Fruit fly (Drosophila melanogaster) whole organism, embryonic: ENCODE data around the gene Ufsp2.

Experiments
- CG10366 ChIP-seq: fragments of 200-800 bp; sonication (Bioruptor generic); IDR thresholded peaks from 2 replicates; pipeline ENCODE4 v1.3.6; 2022; ENCODE audit warnings: missing biosample characterization, missing genetic modification characterization
- CG10979 ChIP-seq: fragments of 200-800 bp; sonication (Bioruptor generic); optimal IDR thresholded peaks from 2 replicates; lab custom pipeline; 2018; ENCODE audit warnings: missing biosample characterization, mild to moderate bottlenecking, missing genetic modification characterization, moderate library complexity
- CG12659 ChIP-seq: fragments of 200-800 bp; sonication (Bioruptor generic); optimal IDR thresholded peaks from 3 replicates; lab custom pipeline; 2017; ENCODE audit warnings: mild to moderate bottlenecking, missing biosample characterization, missing genetic modification reagents, missing genetic modification characterization
- CG13296 ChIP-seq: fragments of 200-800 bp; sonication (Bioruptor generic); optimal IDR thresholded peaks from 3 replicates; lab custom pipeline; 2018; ENCODE audit warnings: missing biosample characterization, mild to moderate bottlenecking, missing genetic modification characterization
- CG14050 ChIP-seq: fragments of 200-800 bp; sonication (Bioruptor generic); IDR thresholded peaks from 3 replicates; pipeline ENCODE4 v1.3.6; 2022; ENCODE audit warnings: missing biosample characterization, missing genetic modification characterization
- CG15269 ChIP-seq: fragments of 200-800 bp; sonication (Bioruptor generic); optimal IDR thresholded peaks from 2 replicates; lab custom pipeline; 2018; ENCODE audit warnings: missing biosample characterization, mild to moderate bottlenecking, missing genetic modification characterization, moderate library complexity
- CG15514 ChIP-seq: fragments of 200-800 bp; sonication (Bioruptor generic); optimal IDR thresholded peaks from 3 replicates; lab custom pipeline; 2017; ENCODE audit warnings: missing biosample characterization, missing genetic modification characterization, mild to moderate bottlenecking, moderate library complexity, missing genetic modification reagents
- CG15696 ChIP-seq: fragments of 200-800 bp; sonication (Bioruptor generic); optimal IDR thresholded peaks from 2 replicates; lab custom pipeline; 2019; ENCODE audit warnings: missing biosample characterization, mild to moderate bottlenecking, missing genetic modification characterization, moderate library complexity
- CG16779 ChIP-seq: fragments of 200-800 bp; sonication (Bioruptor generic); IDR thresholded peaks from 2 replicates; pipeline ENCODE4 v1.3.6; 2022; ENCODE audit warnings: missing biosample characterization, missing genetic modification characterization
- CG17328 ChIP-seq: fragments of 200-800 bp; sonication (Bioruptor generic); IDR thresholded peaks from 2 replicates; pipeline ENCODE4 v1.3.6; 2022; ENCODE audit warnings: missing biosample characterization, missing genetic modification characterization
- CG17385 ChIP-seq: fragments of 200-800 bp; sonication (Bioruptor generic); optimal IDR thresholded peaks from 3 replicates; lab custom pipeline; 2018; ENCODE audit warnings: missing biosample characterization, mild to moderate bottlenecking, missing genetic modification characterization
- CG1832 ChIP-seq: fragments of 200-800 bp; sonication (Bioruptor generic); optimal IDR thresholded peaks from 2 replicates; lab custom pipeline; 2017; ENCODE audit warnings: missing biosample characterization, mild to moderate bottlenecking, missing genetic modification characterization, inconsistent platforms
- CG2120 ChIP-seq: fragments of 200-800 bp; sonication (Bioruptor generic); optimal IDR thresholded peaks from 3 replicates; lab custom pipeline; 2016; ENCODE audit warnings: missing biosample characterization, missing genetic modification characterization
- CG3847 ChIP-seq: fragments of 200-800 bp; sonication (Bioruptor generic); IDR thresholded peaks from 2 replicates; pipeline ENCODE4 v1.3.6; 2022; ENCODE audit warnings: missing biosample characterization, missing genetic modification characterization
- CG8388 ChIP-seq: fragments of 200-800 bp; sonication (Bioruptor generic); optimal IDR thresholded peaks from 2 replicates; lab custom pipeline; 2019; ENCODE audit warnings: missing biosample characterization, mild to moderate bottlenecking, missing genetic modification characterization, moderate library complexity
- CTCF ChIP-seq: fragments of 200-800 bp; sonication (Bioruptor generic); optimal IDR thresholded peaks from 2 replicates; lab custom pipeline; 2017; ENCODE audit warnings: missing biosample characterization, mild to moderate bottlenecking, missing genetic modification characterization, moderate library complexity
- D ChIP-seq, 2 experiments: fragments of 200-800 bp in 1 of 2; fragments of >200 bp in 1 of 2; sonication (Bioruptor generic) in 1 of 2; optimal IDR thresholded peaks; 2 replicates in 1 of 2; 3 replicates in 1 of 2; lab custom pipeline; 2017; ENCODE audit warnings: mild to moderate bottlenecking in 1 of 2, missing biosample characterization in 1 of 2, missing genetic modification characterization in 1 of 2, missing genetic modification reagents in 1 of 2
- Deaf1 ChIP-seq: fragments of 200-800 bp; optimal IDR thresholded peaks from 3 replicates; lab custom pipeline; 2019; ENCODE audit warnings: missing biosample characterization, mild to moderate bottlenecking, missing genetic modification characterization, moderate library complexity
- Dek ChIP-seq: fragments of 200-800 bp; sonication (Bioruptor generic); optimal IDR thresholded peaks from 3 replicates; lab custom pipeline; 2019; ENCODE audit warnings: missing biosample characterization, mild to moderate bottlenecking, missing genetic modification characterization, moderate library complexity
- Elba2 ChIP-seq: fragments of 200-800 bp; sonication (Bioruptor generic); optimal IDR thresholded peaks from 3 replicates; lab custom pipeline; 2016; ENCODE audit warnings: missing biosample characterization, missing genetic modification characterization
- HLH3B ChIP-seq: fragments of 200-800 bp; sonication (Bioruptor generic); IDR thresholded peaks from 2 replicates; pipeline ENCODE4 v1.3.6; 2022; ENCODE audit warnings: missing biosample characterization, missing genetic modification characterization
- HLH54F ChIP-seq: fragments of 200-800 bp; sonication (Bioruptor generic); optimal IDR thresholded peaks from 3 replicates; lab custom pipeline; 2016; ENCODE audit warnings: missing biosample characterization, missing genetic modification characterization
- Hmr ChIP-seq: fragments of 200-800 bp; sonication (Bioruptor generic); optimal IDR thresholded peaks from 3 replicates; lab custom pipeline; 2017; ENCODE audit warnings: mild to moderate bottlenecking, missing biosample characterization, missing genetic modification reagents, missing genetic modification characterization
- Meics ChIP-seq: fragments of 200-800 bp; sonication (Bioruptor generic); optimal IDR thresholded peaks from 2 replicates; lab custom pipeline; 2017; ENCODE audit warnings: missing biosample characterization, mild to moderate bottlenecking, missing genetic modification characterization
- Oli ChIP-seq: fragments of 200-800 bp; sonication (Bioruptor generic); optimal IDR thresholded peaks from 2 replicates; lab custom pipeline; 2018; ENCODE audit warnings: missing biosample characterization, mild to moderate bottlenecking, missing genetic modification characterization, moderate library complexity
- Sin3A ChIP-seq: fragments of >200 bp; optimal IDR thresholded peaks from 2 replicates; lab custom pipeline; 2018
- Vsx1 ChIP-seq: fragments of 200-800 bp; sonication (Bioruptor generic); optimal IDR thresholded peaks from 2 replicates; lab custom pipeline; 2017; ENCODE audit warnings: missing biosample characterization, mild to moderate bottlenecking, missing genetic modification characterization, missing genetic modification reagents
- al ChIP-seq: fragments of 200-800 bp; sonication (Bioruptor generic); IDR thresholded peaks from 2 replicates; pipeline ENCODE4 v1.3.6; 2022; ENCODE audit warnings: missing biosample characterization, missing genetic modification characterization
- bbx ChIP-seq: fragments of 200-800 bp; sonication (Bioruptor generic); IDR thresholded peaks from 2 replicates; pipeline ENCODE4 v1.3.6; 2022; ENCODE audit warnings: missing biosample characterization, missing genetic modification characterization; ENCODE audit not compliant: partially characterized antibody
- bigmax ChIP-seq: fragments of 200-800 bp; sonication (Bioruptor generic); optimal IDR thresholded peaks from 2 replicates; lab custom pipeline; 2018; ENCODE audit warnings: missing biosample characterization, mild to moderate bottlenecking, missing genetic modification characterization
- crp ChIP-seq, 2 experiments: fragments of 200-800 bp; sonication (Bioruptor generic); optimal IDR thresholded peaks; 2 replicates in 1 of 2; 3 replicates in 1 of 2; lab custom pipeline; 2017; ENCODE audit warnings: missing biosample characterization in 2 of 2, missing genetic modification characterization in 2 of 2, mild to moderate bottlenecking in 1 of 2, moderate library complexity in 1 of 2
- cwo ChIP-seq: fragments of 200-800 bp; sonication (Bioruptor generic); optimal IDR thresholded peaks from 3 replicates; lab custom pipeline; 2017; ENCODE audit warnings: missing biosample characterization, missing genetic modification characterization, mild to moderate bottlenecking, moderate library complexity, missing genetic modification reagents
- dm ChIP-seq: fragments of 200-800 bp; sonication (Bioruptor generic); optimal IDR thresholded peaks from 3 replicates; lab custom pipeline; 2016; ENCODE audit warnings: missing biosample characterization, missing genetic modification characterization
- gt ChIP-seq: fragments of 200-800 bp; sonication (Bioruptor generic); IDR thresholded peaks from 2 replicates; pipeline ENCODE4 v1.3.6; 2022; ENCODE audit warnings: missing biosample characterization, missing genetic modification characterization
- ham ChIP-seq: fragments of 200-800 bp; sonication (Bioruptor generic); IDR thresholded peaks from 2 replicates; pipeline ENCODE4 v1.3.6; 2022; ENCODE audit warnings: missing biosample characterization, missing genetic modification characterization
- hb ChIP-seq: fragments of 200-800 bp; sonication (Bioruptor generic); IDR thresholded peaks from 3 replicates; pipeline ENCODE4 v1.3.6; 2022; ENCODE audit warnings: missing biosample characterization, missing genetic modification characterization; ENCODE audit not compliant: partially characterized antibody
- insv ChIP-seq, 2 experiments: fragments of 200-800 bp; sonication (Bioruptor generic); optimal IDR thresholded peaks; 3 replicates each; lab custom pipeline; 2016 to 2018; ENCODE audit warnings: missing biosample characterization in 2 of 2, missing genetic modification characterization in 2 of 2
- inv ChIP-seq: fragments of 200-800 bp; sonication (Bioruptor generic); IDR thresholded peaks from 2 replicates; pipeline ENCODE4 v1.3.6; 2022; ENCODE audit warnings: missing biosample characterization, missing genetic modification characterization; ENCODE audit not compliant: partially characterized antibody
- jigr1 ChIP-seq: fragments of 200-800 bp; sonication (Bioruptor generic); IDR thresholded peaks from 3 replicates; pipeline ENCODE4 v1.3.6; 2022; ENCODE audit warnings: missing biosample characterization, missing genetic modification characterization
- jumu ChIP-seq: fragments of 200-800 bp; sonication (Bioruptor generic); optimal IDR thresholded peaks from 3 replicates; lab custom pipeline; 2016; ENCODE audit warnings: missing biosample characterization, missing genetic modification characterization
- kah ChIP-seq: fragments of 200-800 bp; sonication (Bioruptor generic); optimal IDR thresholded peaks from 2 replicates; lab custom pipeline; 2018; ENCODE audit warnings: missing biosample characterization, mild to moderate bottlenecking, missing genetic modification characterization
- kay ChIP-seq: fragments of 200-800 bp; sonication (Bioruptor generic); optimal IDR thresholded peaks from 2 replicates; lab custom pipeline; 2016; ENCODE audit warnings: missing biosample characterization, missing genetic modification characterization
- nmo ChIP-seq: fragments of 200-800 bp; sonication (Bioruptor generic); optimal IDR thresholded peaks from 2 replicates; lab custom pipeline; 2018; ENCODE audit warnings: missing biosample characterization, mild to moderate bottlenecking, missing genetic modification characterization, moderate library complexity
- odd ChIP-seq: fragments of 200-800 bp; sonication (Bioruptor generic); optimal IDR thresholded peaks from 2 replicates; lab custom pipeline; 2017; ENCODE audit warnings: missing biosample characterization, mild to moderate bottlenecking, missing genetic modification characterization
- onecut ChIP-seq: fragments of 200-800 bp; sonication (Bioruptor generic); IDR thresholded peaks from 2 replicates; pipeline ENCODE4 v1.3.6; 2022; ENCODE audit warnings: missing biosample characterization, missing genetic modification characterization
- pnt ChIP-seq: fragments of 200-800 bp; sonication (Bioruptor generic); optimal IDR thresholded peaks from 3 replicates; lab custom pipeline; 2016; ENCODE audit warnings: missing biosample characterization, missing genetic modification characterization
- schlank ChIP-seq: fragments of 200-800 bp; sonication (Bioruptor generic); optimal IDR thresholded peaks from 2 replicates; lab custom pipeline; 2018; ENCODE audit warnings: missing biosample characterization, mild to moderate bottlenecking, missing genetic modification characterization
- tup ChIP-seq: fragments of 200-800 bp; sonication (Bioruptor generic); optimal IDR thresholded peaks from 2 replicates; lab custom pipeline; 2016; ENCODE audit warnings: missing biosample characterization, mild to moderate bottlenecking, missing genetic modification characterization, moderate library complexity
- zfh2 ChIP-seq: fragments of 200-800 bp; sonication (Bioruptor generic); optimal IDR thresholded peaks from 2 replicates; lab custom pipeline; 2016; ENCODE audit warnings: missing biosample characterization, missing genetic modification characterization

The Ufsp2 gene

DNA sequence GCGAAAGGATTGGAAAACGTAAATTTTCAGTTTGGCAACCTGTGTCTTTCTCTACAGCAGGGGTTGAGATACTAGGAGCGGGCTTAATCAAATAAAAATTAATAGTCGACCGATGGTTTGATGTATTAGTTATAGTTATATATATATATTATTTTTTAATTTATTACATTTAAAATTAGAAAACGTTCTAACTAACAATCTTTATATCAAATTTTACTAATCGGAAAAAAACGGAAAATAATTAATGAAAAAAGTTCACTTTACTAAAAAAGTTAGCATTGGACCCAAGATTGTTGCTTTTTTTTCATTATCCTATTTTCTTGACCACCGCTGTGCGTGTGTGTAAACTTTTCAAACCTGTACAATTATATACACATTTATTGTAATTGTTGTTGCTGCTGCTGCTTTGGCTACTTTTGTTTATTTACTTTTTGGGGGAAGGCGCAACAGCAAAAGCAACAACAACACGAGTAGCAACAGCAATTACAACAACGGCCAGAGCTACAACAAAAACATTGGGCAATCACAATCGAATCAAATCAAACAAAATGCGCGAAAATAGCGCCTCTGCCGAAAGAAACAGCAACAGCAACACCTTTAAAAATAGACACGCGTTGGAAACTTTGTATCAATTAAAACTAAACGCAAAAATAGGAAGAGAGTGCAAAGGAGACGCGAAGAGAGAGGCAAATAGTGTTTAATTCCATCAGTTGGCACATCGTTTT, 16.3 kb downstream of the Ufsp2 start (continued):
- TF ChIP-seq CG14050 (GFP tag; lab: Robert Waterston, UW): peak; percentile 23; the same call in 1 of the 3 replicates
- TF ChIP-seq cwo (GFP tag; lab: Kevin White, UChicago): peak; percentile 29
- no peak for TF ChIP-seq inv (GFP tag; lab: Robert Waterston, UW)
- TF ChIP-seq ham (GFP tag; lab: Robert Waterston, UW): no peak
- no peak for TF ChIP-seq Elba2 (GFP tag; lab: Kevin White, UChicago)
- peak; percentile 25 for TF ChIP-seq CG2120
- peak; percentile 13 for TF ChIP-seq HLH54F
- 0 out of 2 replicates have a peak, but pooled peaks have one; percentile 6 for TF ChIP-seq onecut (GFP tag; lab: Robert Waterston, UW)
- peak; percentile 23; the same call in 1 of the 2 replicates for TF ChIP-seq CG10366 (GFP tag; lab: Robert Waterston, UW)
- TF ChIP-seq CG16779 (GFP tag; lab: Robert Waterston, UW): no peak
- TF ChIP-seq Deaf1 (tag; lab: Kevin White, UChicago): peak; percentile 33
- TF ChIP-seq zfh2 (GFP tag; lab: Kevin White, UChicago): peak; percentile 6
- TF ChIP-seq Oli: peak; percentile 71
- no peak for TF ChIP-seq bigmax (GFP tag; lab: Kevin White, UChicago)
- peak; percentile 33; the same call in 1 of the 2 replicates for TF ChIP-seq al (GFP tag; lab: Robert Waterston, UW)
- TF ChIP-seq Dek (tag; lab: Kevin White, UChicago): peak; percentile 23
- peak; percentile 32 for TF ChIP-seq CG15514
- TF ChIP-seq Hmr: peak; percentile 50
- TF ChIP-seq HLH3B (GFP tag; lab: Robert Waterston, UW): peak; percentile 48
- no peak for TF ChIP-seq CG1832 (GFP tag; lab: Kevin White, UChicago)
- peak; percentile 34 for TF ChIP-seq Vsx1
- TF ChIP-seq Sin3A: no peak
- no peak for TF ChIP-seq CTCF
- no peak for TF ChIP-seq D (optimal IDR thresholded peaks at IDR 0.05; lab: Kevin White, UChicago)
- TF ChIP-seq D (GFP tag; optimal IDR thresholded peaks at IDR 0.05; lab: Kevin White, UChicago): peak; percentile 21
- peak; percentile 36 for TF ChIP-seq CG3847 (GFP tag; lab: Robert Waterston, UW)
- TF ChIP-seq odd (GFP tag; lab: Kevin White, UChicago): peak; percentile 62
- TF ChIP-seq crp (GFP tag; optimal IDR thresholded peaks at IDR 0.05; lab: Kevin White, UChicago): no peak
- TF ChIP-seq Meics (GFP tag; lab: Kevin White, UChicago): peak; percentile 76
- TF ChIP-seq CG12659 (GFP tag; lab: Kevin White, UChicago): peak; percentile 59
- no peak for TF ChIP-seq kay (GFP tag; lab: Kevin White, UChicago)
- TF ChIP-seq jigr1 (GFP tag; lab: Robert Waterston, UW): no peak
- TF ChIP-seq tup (GFP tag; lab: Kevin White, UChicago): no peak
- no peak for TF ChIP-seq bbx (GFP tag; lab: Robert Waterston, UW)
- TF ChIP-seq jumu: no peak
- no peak for TF ChIP-seq gt
- peak; percentile 74 for TF ChIP-seq CG13296 (GFP tag; lab: Kevin White, UChicago)
- peak; percentile 52 for TF ChIP-seq CG17385 (GFP tag; lab: Kevin White, UChicago)
- TF ChIP-seq dm: no peak
- TF ChIP-seq CG15269 (tag; lab: Kevin White, UChicago): peak; percentile 79
- TF ChIP-seq CG15696: peak; percentile 26
- no peak for TF ChIP-seq insv (GFP tag; optimal IDR thresholded peaks at IDR 0.05; lab: Kevin White, UChicago)
- peak; percentile 64 for TF ChIP-seq CG8388 (GFP tag; lab: Kevin White, UChicago)
- TF ChIP-seq CG10979 (tag; lab: Kevin White, UChicago): peak; percentile 59
- peak; percentile 38; the same call in 1 of the 2 replicates for TF ChIP-seq CG17328
- no peak for TF ChIP-seq hb (GFP tag; lab: Robert Waterston, UW)
- peak; percentile 73 for TF ChIP-seq nmo
- TF ChIP-seq schlank: no peak
- TF ChIP-seq pnt (GFP tag; lab: Kevin White, UChicago): no peak
- TF ChIP-seq kah (GFP tag; lab: Kevin White, UChicago): peak; percentile 19
